Worm (Caenorhabditis elegans): ENCODE measurements around the gene C29E4.13.

DNA sequence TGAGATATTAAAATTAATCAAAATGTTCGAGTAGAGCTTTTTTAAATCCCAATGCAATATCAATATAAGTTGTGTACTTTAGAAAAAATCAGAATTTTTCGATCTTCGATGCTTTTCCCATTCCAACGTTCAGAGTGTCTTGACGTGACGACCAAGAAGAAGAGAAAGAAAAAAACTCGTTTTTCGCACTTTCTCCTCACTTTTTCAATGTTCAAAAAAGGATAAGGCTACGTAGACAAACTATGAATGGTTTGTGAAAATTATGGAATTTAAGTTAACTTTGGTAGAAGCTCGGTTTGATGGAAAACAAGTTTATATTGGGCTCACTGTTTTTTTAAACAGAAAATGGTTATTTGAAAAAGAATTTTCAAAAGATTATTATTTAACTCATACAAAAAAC is 19.2 kb upstream of the C29E4.13 start:
- TF ChIP-seq klf-2 (GFP tag; conservative IDR thresholded peaks at IDR 0.05) (no peak), ztf-23 (GFP tag; IDR thresholded peaks at IDR 0.05) (no peak), ztf-29 (GFP tag; IDR thresholded peaks at IDR 0.05) (no peak), T22C8.4 (GFP tag; IDR thresholded peaks at IDR 0.05) (no peak), flt-1 (GFP tag; IDR thresholded peaks at IDR 0.05) (no peak), med-1 (GFP tag; optimal IDR thresholded peaks at IDR 0.05; ENCODE audit: insufficient read depth) (no peak), cog-1 (tag; optimal IDR thresholded peaks at IDR 0.05) (no peak)

All from whole organism, midembryonic.